Worm (Caenorhabditis elegans) whole organism, early embryonic: ENCODE measurements around the gene srsx-15.

Experiments
- B0310.2 ChIP-seq: sonication (generic microtip); optimal IDR thresholded peaks from 2 replicates; lab custom pipeline; 2016; ENCODE audit warnings: mild to moderate bottlenecking, missing genetic modification characterization, missing compliant biosample characterization
- F13C5.2 ChIP-seq: sonication (generic microtip); optimal IDR thresholded peaks from 2 replicates; lab custom pipeline; 2017; ENCODE audit warnings: mild to moderate bottlenecking, missing genetic modification characterization, inconsistent platforms, missing compliant biosample characterization
- aly-1 ChIP-seq: sonication (generic microtip); optimal IDR thresholded peaks from 2 replicates; lab custom pipeline; 2016; ENCODE audit warnings: missing genetic modification characterization, missing compliant biosample characterization
- ama-1 ChIP-seq: fragments of 150-350 bp; optimal IDR thresholded peaks from 2 replicates; lab custom pipeline; 2014
- ceh-13 ChIP-seq: fragments of 200-800 bp; sonication (Bioruptor generic); optimal IDR thresholded peaks from 2 replicates; lab custom pipeline; 2018; ENCODE audit warnings: mild to moderate bottlenecking, missing genetic modification characterization, missing compliant biosample characterization
- ceh-36 ChIP-seq: sonication (generic microtip); optimal IDR thresholded peaks from 2 replicates; lab custom pipeline; 2016; ENCODE audit warnings: missing genetic modification characterization, inconsistent platforms, missing compliant biosample characterization
- ets-7 ChIP-seq: sonication (generic microtip); optimal IDR thresholded peaks from 2 replicates; lab custom pipeline; 2016; ENCODE audit warnings: missing genotype, missing genetic modification characterization, missing compliant biosample characterization
- flt-1 ChIP-seq: fragments of 200-800 bp; sonication (Bioruptor generic); IDR thresholded peaks from 2 replicates; pipeline ENCODE4 v1.3.6; 2022; ENCODE audit warnings: missing genetic modification characterization, missing compliant biosample characterization
- hmbx-1 ChIP-seq: sonication (generic microtip); optimal IDR thresholded peaks from 2 replicates; lab custom pipeline; 2016; ENCODE audit warnings: mild to moderate bottlenecking, missing genetic modification characterization, missing compliant biosample characterization
- hmg-4 ChIP-seq: fragments of 200-800 bp; sonication (Bioruptor generic); optimal IDR thresholded peaks from 2 replicates; lab custom pipeline; 2018; ENCODE audit warnings: mild to moderate bottlenecking, missing genetic modification characterization, missing compliant biosample characterization
- hnd-1 ChIP-seq: sonication (generic microtip); optimal IDR thresholded peaks from 2 replicates; lab custom pipeline; 2016; ENCODE audit warnings: missing genetic modification characterization, missing compliant biosample characterization
- pes-1 ChIP-seq: fragments of 200-800 bp; sonication (Bioruptor generic); IDR thresholded peaks from 2 replicates; pipeline ENCODE4 v1.3.6; 2022; ENCODE audit warnings: missing genetic modification reagents, missing genetic modification characterization, missing compliant biosample characterization
- scrt-1 ChIP-seq: fragments of 200-800 bp; sonication (Bioruptor generic); IDR thresholded peaks from 2 replicates; pipeline ENCODE4 v1.3.6; 2022; ENCODE audit warnings: missing genetic modification characterization, missing compliant biosample characterization
- sea-1 ChIP-seq: fragments of 200-800 bp; sonication (Bioruptor generic); conservative IDR thresholded peaks from 2 replicates; pipeline ENCODE4 v1.3.6; 2022; ENCODE audit warnings: missing genetic modification characterization, missing compliant biosample characterization
- tbx-11 ChIP-seq: fragments of 200-800 bp; sonication (Bioruptor generic); IDR thresholded peaks from 2 replicates; pipeline ENCODE4 v1.3.6; 2022; ENCODE audit warnings: missing genetic modification characterization, missing compliant biosample characterization
- tbx-37 ChIP-seq: fragments of 200-800 bp; sonication (Bioruptor generic); conservative IDR thresholded peaks from 2 replicates; pipeline ENCODE4 v1.3.6; 2022; ENCODE audit warnings: missing genetic modification reagents, missing genetic modification characterization, missing compliant biosample characterization
- tra-4 ChIP-seq: sonication (generic microtip); optimal IDR thresholded peaks from 2 replicates; lab custom pipeline; 2017; ENCODE audit warnings: missing genetic modification characterization, missing compliant biosample characterization

srsx-15 gene

DNA sequence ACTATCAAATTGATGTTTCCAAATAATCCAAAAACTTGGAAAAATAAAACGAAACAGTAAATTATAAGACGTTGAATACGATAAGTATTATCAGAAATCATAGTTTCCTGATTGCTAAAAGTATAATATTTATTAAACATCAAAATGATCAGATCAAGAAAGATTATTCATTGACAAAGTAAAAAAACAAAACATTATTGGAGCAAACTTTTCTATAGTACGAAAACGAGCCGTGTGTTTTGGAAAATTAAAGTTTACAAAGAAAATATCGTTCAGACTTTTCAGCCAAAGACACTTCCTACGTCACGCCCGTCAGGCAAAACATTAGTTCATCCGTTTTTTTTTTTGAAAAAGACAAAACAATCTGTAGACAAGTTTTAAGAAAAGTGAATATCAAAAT lies at the start of gene srsx-15:
Gene srsx-15, minus strand, starts transcription at position 101 of the 400 bp plus-strand sequence.
- no peak for TF ChIP-seq sea-1 (GFP tag; lab: Robert Waterston, UW)
- no peak for TF ChIP-seq tbx-37 (GFP tag; lab: Robert Waterston, UW)

DNA sequence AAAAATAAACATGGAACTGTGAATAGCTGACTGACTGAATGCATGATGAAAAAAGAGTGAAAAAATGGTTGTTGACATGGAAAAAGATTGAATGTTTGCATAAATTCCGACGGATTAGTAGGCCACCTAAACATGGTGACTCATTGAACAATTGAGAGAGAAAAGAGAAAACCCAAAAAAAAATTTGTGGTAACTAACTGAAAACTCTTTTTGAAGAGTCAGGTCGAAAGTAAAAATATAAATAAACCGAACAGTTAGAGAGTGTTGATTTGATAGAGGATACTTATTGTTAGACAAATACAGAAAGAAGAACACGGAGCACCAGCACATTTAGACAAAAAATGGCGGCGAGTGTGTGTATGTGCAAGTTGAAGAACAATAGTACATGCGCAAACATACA lies 47.7 kb upstream of the srsx-15 start:
- TF ChIP-seq ets-7 (tag; lab: Kevin White, UChicago) (no peak), tbx-37 (GFP tag; lab: Robert Waterston, UW) (no peak), hmbx-1 (tag; lab: Kevin White, UChicago) (no peak), ceh-36 (tag; lab: Kevin White, UChicago) (no peak), B0310.2 (tag; lab: Kevin White, UChicago) (no peak), ama-1 (no peak), tbx-11 (GFP tag; lab: Robert Waterston, UW) (no peak), aly-1 (tag; lab: Kevin White, UChicago) (no peak), hmg-4 (GFP tag; lab: Kevin White, UChicago) (no peak), pes-1 (GFP tag; lab: Robert Waterston, UW) (no peak), sea-1 (GFP tag; lab: Robert Waterston, UW) (no peak), F13C5.2 (tag; lab: Kevin White, UChicago) (no peak), flt-1 (GFP tag; lab: Robert Waterston, UW) (no peak), ceh-13 (no peak), hnd-1 (tag; lab: Kevin White, UChicago) (no peak)

DNA sequence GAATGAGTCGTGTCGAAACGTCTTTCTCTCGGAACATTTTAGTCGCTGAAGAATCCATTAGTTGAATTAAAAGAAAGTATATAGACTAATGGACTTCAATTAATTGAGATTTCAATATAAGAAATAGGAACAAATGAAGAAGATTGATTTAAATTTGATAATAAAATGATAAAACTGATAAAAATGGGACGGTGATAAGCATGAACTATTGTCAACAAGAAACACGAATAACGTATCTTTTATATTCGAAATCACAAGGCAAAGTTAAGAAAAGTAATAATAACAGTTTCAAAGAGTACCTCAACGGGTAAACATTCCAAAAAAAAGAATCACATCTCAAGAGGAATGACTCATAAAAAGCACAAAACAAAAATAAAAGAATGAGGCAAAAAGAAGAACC lies 45.8 kb upstream of the srsx-15 start, which contains the start of gene T19E7.6:
Gene T19E7.6, minus strand, starts transcription at position 45 of the 400 bp plus-strand sequence.
- TF ChIP-seq scrt-1 (GFP tag; lab: Robert Waterston, UW), result no peak
- TF ChIP-seq sea-1 (GFP tag; lab: Robert Waterston, UW), result no peak
- no peak for TF ChIP-seq tra-4 (tag; lab: Kevin White, UChicago)
- TF ChIP-seq ceh-13, result no peak
- no peak for TF ChIP-seq hnd-1 (tag; lab: Kevin White, UChicago)
- TF ChIP-seq tbx-37 (GFP tag; lab: Robert Waterston, UW), result no peak
- TF ChIP-seq ama-1, result no peak
- TF ChIP-seq F13C5.2 (tag; lab: Kevin White, UChicago), result no peak
- TF ChIP-seq tbx-11 (GFP tag; lab: Robert Waterston, UW), result no peak
- no peak for TF ChIP-seq flt-1 (GFP tag; lab: Robert Waterston, UW)
- TF ChIP-seq ets-7 (tag; lab: Kevin White, UChicago), result no peak

DNA sequence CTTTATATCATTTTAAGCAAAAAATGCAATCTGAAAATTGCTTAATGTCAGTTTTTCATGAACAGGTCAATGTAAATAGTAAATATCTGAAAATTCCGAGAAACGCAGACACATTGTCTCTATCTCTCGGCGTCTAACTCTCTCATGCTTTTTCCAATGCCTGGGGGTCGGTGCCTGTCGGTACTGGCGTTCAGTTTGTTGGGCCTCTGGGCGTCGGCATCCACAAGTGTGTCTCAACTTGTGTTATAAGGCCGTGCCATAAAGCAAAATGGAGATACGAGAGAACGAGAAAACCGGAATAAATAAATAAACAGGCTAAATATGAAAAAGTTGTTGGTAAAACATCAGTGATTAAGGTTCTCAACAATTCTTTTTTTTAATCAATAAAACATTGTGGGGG lies 43.6 kb upstream of the srsx-15 start:
- TF ChIP-seq tbx-37 (GFP tag; lab: Robert Waterston, UW) (no peak), ets-7 (tag; lab: Kevin White, UChicago) (no peak), hmbx-1 (tag; lab: Kevin White, UChicago) (no peak), F13C5.2 (tag; lab: Kevin White, UChicago) (no peak), hnd-1 (tag; lab: Kevin White, UChicago) (no peak)

DNA sequence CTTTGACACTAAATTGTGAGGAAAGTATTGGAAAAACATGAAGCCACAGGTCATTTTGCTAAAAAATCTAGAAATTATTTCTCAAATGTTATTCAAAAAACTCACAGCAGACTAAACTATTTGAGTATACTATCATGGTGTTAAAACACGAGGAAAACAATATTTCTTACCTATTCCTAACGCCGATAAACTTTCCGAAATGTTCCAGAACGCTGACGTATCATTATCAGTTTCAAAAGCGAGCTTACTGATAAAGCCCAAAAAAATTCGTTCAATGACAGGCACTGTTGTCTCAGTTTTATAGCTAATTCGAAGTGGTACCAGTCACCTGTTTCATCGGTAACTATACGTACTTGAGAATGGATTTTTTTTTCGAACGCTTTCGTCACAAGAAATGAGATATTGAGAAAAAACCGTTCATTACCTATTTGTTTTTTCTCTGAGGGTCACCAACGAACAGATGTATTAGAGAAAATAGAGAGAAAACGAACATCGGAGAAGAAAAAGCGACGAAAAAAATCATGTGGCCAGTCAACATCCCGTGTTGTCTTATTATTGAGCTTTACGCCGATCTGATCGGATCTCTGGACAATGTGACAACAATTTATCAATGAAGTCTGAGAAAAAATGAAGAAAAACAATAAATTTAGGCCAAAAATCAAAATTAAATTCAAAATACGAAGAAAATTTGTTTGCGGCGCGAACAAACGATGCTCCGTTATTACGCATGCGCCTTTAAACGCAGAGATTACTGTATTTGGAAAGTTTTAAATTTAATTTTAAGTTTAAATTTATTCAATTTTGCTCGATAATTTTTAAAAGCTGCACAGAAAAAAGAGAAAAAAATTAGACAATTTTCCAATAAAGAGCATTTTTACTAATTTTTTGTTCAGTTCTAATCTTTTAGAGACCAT lies 42.8 kb upstream of the srsx-15 start:
- TF ChIP-seq ceh-36 (tag; lab: Kevin White, UChicago) (no peak), ets-7 (tag; lab: Kevin White, UChicago) (no peak), hnd-1 (tag; lab: Kevin White, UChicago) (no peak), tra-4 (tag; lab: Kevin White, UChicago) (no peak), flt-1 (GFP tag; lab: Robert Waterston, UW) (no peak), hmbx-1 (tag; lab: Kevin White, UChicago) (no peak), sea-1 (GFP tag; lab: Robert Waterston, UW) (no peak), pes-1 (GFP tag; lab: Robert Waterston, UW) (no peak), hmg-4 (GFP tag; lab: Kevin White, UChicago) (no peak), scrt-1 (GFP tag; lab: Robert Waterston, UW) (no peak), F13C5.2 (tag; lab: Kevin White, UChicago) (no peak), ama-1 (no peak), tbx-11 (GFP tag; lab: Robert Waterston, UW) (no peak)

DNA sequence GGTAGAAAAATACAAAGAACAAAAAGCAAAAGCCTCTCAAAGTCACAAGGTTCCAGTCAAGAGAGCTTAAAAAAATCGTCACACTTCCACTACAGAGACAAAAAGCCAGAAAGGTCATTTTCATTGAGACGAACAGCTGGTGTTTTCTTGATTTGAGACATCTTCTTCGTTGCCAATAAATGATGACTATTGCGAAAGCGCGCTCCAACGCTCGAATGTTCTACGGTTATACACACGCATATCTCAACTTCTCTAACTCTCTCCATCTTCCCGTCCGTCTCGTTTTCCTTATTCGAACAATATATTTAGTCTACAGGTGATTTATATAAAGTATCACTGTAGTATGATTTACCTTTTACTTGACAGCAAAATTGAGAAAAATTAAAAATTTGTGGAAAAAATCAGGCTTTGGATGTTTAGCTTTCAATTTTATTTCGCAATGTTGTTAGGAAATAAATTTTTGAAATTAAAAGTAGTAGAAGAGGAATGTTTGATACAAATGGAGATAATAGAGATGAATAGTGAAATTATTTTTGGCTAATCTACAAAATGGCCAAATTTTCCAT lies 41.8 kb upstream of the srsx-15 start:
- no peak for TF ChIP-seq pes-1 (GFP tag; lab: Robert Waterston, UW)

DNA sequence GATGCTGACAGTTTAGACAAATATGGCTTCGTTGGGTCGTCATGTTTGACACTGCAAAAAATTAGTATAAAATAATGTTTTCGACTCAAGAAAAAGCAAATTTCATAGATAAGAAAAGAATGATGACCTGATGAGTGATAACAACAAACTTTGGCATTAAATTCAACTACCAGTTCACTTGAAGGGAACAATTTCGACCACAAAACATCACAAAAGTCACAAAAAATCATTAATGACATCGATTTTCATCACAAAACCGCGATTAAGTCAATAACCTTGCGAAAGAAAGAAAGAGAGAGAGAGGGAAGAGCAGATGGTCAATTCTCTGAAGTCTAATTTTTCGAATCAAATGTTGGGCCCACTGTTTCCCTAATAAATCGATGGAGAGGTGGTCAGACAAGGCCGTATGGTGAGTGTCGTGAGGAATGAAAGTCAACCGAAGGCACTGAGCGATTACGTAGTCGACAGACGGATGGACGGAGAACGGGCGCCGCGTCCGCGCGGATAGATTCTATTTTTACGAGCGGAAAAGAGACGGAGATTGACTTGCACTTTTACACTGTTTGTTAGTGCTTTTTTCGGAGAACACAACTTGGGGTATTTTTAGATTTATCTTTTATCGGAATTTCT lies 40.9 kb upstream of the srsx-15 start, which contains the start of gene bec-1:
Gene bec-1, minus strand, starts transcription at position 51 of the 630 bp plus-strand sequence.
- TF ChIP-seq B0310.2 (tag; lab: Kevin White, UChicago) (no peak), tbx-11 (GFP tag; lab: Robert Waterston, UW) (no peak), hmbx-1 (tag; lab: Kevin White, UChicago) (no peak), hnd-1 (tag; lab: Kevin White, UChicago) (no peak), ceh-36 (tag; lab: Kevin White, UChicago) (no peak), ama-1 (no peak), ets-7 (tag; lab: Kevin White, UChicago) (no peak), hmg-4 (GFP tag; lab: Kevin White, UChicago) (no peak)
